Worm (Caenorhabditis elegans) whole organism, young adult: Measurements from ENCODE around the gene T14B4.1.

Experiments
- F10E7.11 ChIP-seq: sonication (generic microtip); optimal IDR thresholded peaks from 2 replicates; lab custom pipeline; 2017; ENCODE audit warnings: mild to moderate bottlenecking, missing genetic modification characterization, moderate library complexity, missing compliant biosample characterization
- F22D6.2 ChIP-seq: sonication (generic microtip); optimal IDR thresholded peaks from 2 replicates; lab custom pipeline; 2016; ENCODE audit warnings: mild to moderate bottlenecking, missing genetic modification characterization, missing compliant biosample characterization
- F49E8.2 ChIP-seq: sonication (generic microtip); optimal IDR thresholded peaks from 3 replicates; lab custom pipeline; 2017; ENCODE audit warnings: missing genetic modification characterization, mild to moderate bottlenecking, missing compliant biosample characterization, antibody characterized with exemption, moderate library complexity; ENCODE audit not compliant: insufficient read depth
- F55B11.4 ChIP-seq: sonication (generic microtip); optimal IDR thresholded peaks from 2 replicates; lab custom pipeline; 2016; ENCODE audit warnings: missing compliant biosample characterization, missing genetic modification characterization, borderline replicate concordance; ENCODE audit not compliant: insufficient read depth
- F57A8.1 ChIP-seq: fragments of 200-800 bp; sonication (Bioruptor generic); optimal IDR thresholded peaks from 2 replicates; lab custom pipeline; 2018; ENCODE audit warnings: mild to moderate bottlenecking, missing genetic modification characterization, moderate library complexity, missing compliant biosample characterization
- Y53F4B.3 ChIP-seq: fragments of 200-800 bp; sonication (Bioruptor generic); IDR thresholded peaks from 2 replicates; pipeline ENCODE4 v1.3.6; 2022; ENCODE audit warnings: missing genetic modification reagents, missing genetic modification characterization, missing compliant biosample characterization
- Y53G8AR.9 ChIP-seq: fragments of 200-800 bp; sonication (Bioruptor generic); conservative IDR thresholded peaks from 2 replicates; pipeline ENCODE4 v1.3.6; 2022; ENCODE audit warnings: missing genetic modification reagents, missing genetic modification characterization, missing compliant biosample characterization
- Y56A3A.18 ChIP-seq: fragments of 200-800 bp; sonication (Bioruptor generic); IDR thresholded peaks from 2 replicates; pipeline ENCODE4 v1.3.6; 2022; ENCODE audit warnings: missing genetic modification reagents, missing genetic modification characterization, missing compliant biosample characterization
- Y95B8A.8 ChIP-seq: fragments of 200-800 bp; sonication (Bioruptor generic); IDR thresholded peaks from 2 replicates; pipeline ENCODE4 v1.3.6; 2022; ENCODE audit warnings: missing genetic modification reagents, missing genetic modification characterization, missing compliant biosample characterization
- ama-1 ChIP-seq, 3 experiments: fragments of 150-350 bp in 1 of 3; sonication (generic microtip) in 2 of 3; optimal IDR thresholded peaks; 2 replicates each; lab custom pipeline; 2014 to 2018; ENCODE audit warnings: missing biosample characterization in 2 of 3, missing genetic modification characterization in 2 of 3, missing genetic modification reagents in 2 of 3
- aptf-2 ChIP-seq: fragments of 200-800 bp; sonication (Bioruptor generic); conservative IDR thresholded peaks from 2 replicates; pipeline ENCODE4 v1.3.6; 2022; ENCODE audit warnings: missing genetic modification reagents, missing genetic modification characterization, missing compliant biosample characterization
- aptf-3 ChIP-seq: fragments of 200-800 bp; sonication (Bioruptor generic); IDR thresholded peaks from 2 replicates; pipeline ENCODE4 v1.3.6; 2022; ENCODE audit warnings: missing genetic modification characterization, missing compliant biosample characterization
- cebp-2 ChIP-seq: fragments of 200-800 bp; sonication (Bioruptor generic); IDR thresholded peaks from 2 replicates; pipeline ENCODE4 v1.3.6; 2022; ENCODE audit warnings: missing genetic modification characterization, missing compliant biosample characterization
- ceh-100 ChIP-seq: fragments of 200-800 bp; sonication (Bioruptor generic); IDR thresholded peaks from 2 replicates; pipeline ENCODE4 v1.3.6; 2022; ENCODE audit warnings: missing genetic modification reagents, missing genetic modification characterization, missing compliant biosample characterization
- ceh-40 ChIP-seq: fragments of 200-800 bp; sonication (Bioruptor generic); IDR thresholded peaks from 2 replicates; pipeline ENCODE4 v1.3.6; 2022; ENCODE audit warnings: missing genetic modification characterization, missing compliant biosample characterization
- ceh-58 ChIP-seq: fragments of 200-800 bp; sonication (Bioruptor generic); IDR thresholded peaks from 2 replicates; pipeline ENCODE4 v1.3.6; 2022; ENCODE audit warnings: missing genetic modification characterization, missing compliant biosample characterization
- dpff-1 ChIP-seq: sonication (generic microtip); optimal IDR thresholded peaks from 2 replicates; lab custom pipeline; 2017; ENCODE audit warnings: mild to moderate bottlenecking, missing genetic modification characterization, missing compliant biosample characterization
- efl-1 ChIP-seq: fragments of 150-350 bp; optimal IDR thresholded peaks from 2 replicates; lab custom pipeline; 2014; ENCODE audit warnings: missing biosample characterization, missing genetic modification reagents, missing genetic modification characterization
- egl-18 ChIP-seq: fragments of 200-800 bp; sonication (Bioruptor generic); IDR thresholded peaks from 2 replicates; pipeline ENCODE4 v1.3.6; 2022; ENCODE audit warnings: missing genetic modification reagents, missing genetic modification characterization, missing compliant biosample characterization
- gei-17 ChIP-seq: fragments of 200-800 bp; sonication (Bioruptor generic); optimal IDR thresholded peaks from 2 replicates; lab custom pipeline; 2018; ENCODE audit warnings: mild to moderate bottlenecking, missing genetic modification characterization, missing compliant biosample characterization
- hlh-12 ChIP-seq: sonication (generic microtip); optimal IDR thresholded peaks from 2 replicates; lab custom pipeline; 2016; ENCODE audit warnings: missing genetic modification characterization, missing compliant biosample characterization
- hsf-1 ChIP-seq: fragments of 200-800 bp; sonication (Bioruptor generic); IDR thresholded peaks from 2 replicates; pipeline ENCODE4 v1.3.6; 2022; ENCODE audit warnings: missing genetic modification reagents, missing genetic modification characterization, missing compliant biosample characterization
- lag-1 ChIP-seq: fragments of 200-800 bp; sonication (Bioruptor generic); IDR thresholded peaks from 2 replicates; pipeline ENCODE4 v1.3.6; 2022; ENCODE audit warnings: missing genetic modification reagents, missing genetic modification characterization, missing compliant biosample characterization
- lin-26 ChIP-seq: fragments of 200-800 bp; sonication (Bioruptor generic); IDR thresholded peaks from 2 replicates; pipeline ENCODE4 v1.3.6; 2022; ENCODE audit warnings: missing genetic modification reagents, missing genetic modification characterization, missing compliant biosample characterization
- lin-40 ChIP-seq: sonication (generic microtip); optimal IDR thresholded peaks from 2 replicates; lab custom pipeline; 2016; ENCODE audit warnings: missing genetic modification characterization, mild to moderate bottlenecking, missing compliant biosample characterization, missing genotype, missing genetic modification reagents
- madf-3 ChIP-seq: fragments of 200-800 bp; sonication (Bioruptor generic); IDR thresholded peaks from 2 replicates; pipeline ENCODE4 v1.3.6; 2022; ENCODE audit warnings: missing genetic modification reagents, missing genetic modification characterization, missing compliant biosample characterization
- madf-6 ChIP-seq: fragments of 200-800 bp; sonication (Bioruptor generic); IDR thresholded peaks from 2 replicates; pipeline ENCODE4 v1.3.6; 2022; ENCODE audit warnings: missing genetic modification reagents, missing genetic modification characterization, missing compliant biosample characterization
- madf-8 ChIP-seq: fragments of 200-800 bp; sonication (Bioruptor generic); conservative IDR thresholded peaks from 2 replicates; pipeline ENCODE4 v1.3.6; 2022; ENCODE audit warnings: missing genetic modification reagents, missing genetic modification characterization, missing compliant biosample characterization
- mcd-1 ChIP-seq: fragments of 200-800 bp; sonication (Bioruptor generic); IDR thresholded peaks from 2 replicates; pipeline ENCODE4 v1.3.6; 2022; ENCODE audit warnings: missing genetic modification reagents, missing genetic modification characterization, missing compliant biosample characterization
- nfya-2 ChIP-seq: fragments of 200-800 bp; sonication (Bioruptor generic); IDR thresholded peaks from 2 replicates; pipeline ENCODE4 v1.3.6; 2022; ENCODE audit warnings: missing genetic modification reagents, missing genetic modification characterization, missing compliant biosample characterization
- nhr-120 ChIP-seq: fragments of 200-800 bp; sonication (Bioruptor generic); IDR thresholded peaks from 2 replicates; pipeline ENCODE4 v1.3.6; 2022; ENCODE audit warnings: missing genetic modification characterization, missing compliant biosample characterization
- nhr-27 ChIP-seq: fragments of 200-800 bp; sonication (Bioruptor generic); optimal IDR thresholded peaks from 2 replicates; lab custom pipeline; 2018; ENCODE audit warnings: mild to moderate bottlenecking, missing genetic modification characterization, moderate library complexity, missing compliant biosample characterization
- pha-4 ChIP-seq: fragments of 150-350 bp; sonication (generic microtip); optimal IDR thresholded peaks from 2 replicates; lab custom pipeline; 2014; ENCODE audit warnings: missing biosample characterization, missing genetic modification reagents, missing genetic modification characterization
- snpc-1.1 ChIP-seq: sonication (generic microtip); optimal IDR thresholded peaks from 2 replicates; lab custom pipeline; 2017; ENCODE audit warnings: missing genetic modification characterization, mild to moderate bottlenecking, missing compliant biosample characterization, antibody characterized with exemption, moderate library complexity, missing genotype, missing genetic modification reagents; ENCODE audit not compliant: insufficient read depth
- snpc-1.3 ChIP-seq: sonication (generic microtip); optimal IDR thresholded peaks from 2 replicates; lab custom pipeline; 2017; ENCODE audit warnings: missing genetic modification characterization, mild to moderate bottlenecking, missing compliant biosample characterization, antibody characterized with exemption, moderate library complexity, missing genotype, missing genetic modification reagents; ENCODE audit not compliant: insufficient read depth
- sptf-2 ChIP-seq: fragments of 200-800 bp; sonication (Bioruptor generic); optimal IDR thresholded peaks from 2 replicates; lab custom pipeline; 2018; ENCODE audit warnings: mild to moderate bottlenecking, missing genetic modification characterization, missing compliant biosample characterization
- tbx-9 ChIP-seq: sonication (generic microtip); optimal IDR thresholded peaks from 2 replicates; lab custom pipeline; 2016; ENCODE audit warnings: borderline replicate concordance, missing genetic modification characterization, inconsistent platforms, missing compliant biosample characterization
- unc-130 ChIP-seq: sonication (generic microtip); optimal IDR thresholded peaks from 2 replicates; lab custom pipeline; 2016; ENCODE audit warnings: missing genetic modification reagents, missing genetic modification characterization, missing compliant biosample characterization
- ztf-25 ChIP-seq: fragments of 200-800 bp; sonication (Bioruptor generic); IDR thresholded peaks from 2 replicates; pipeline ENCODE4 v1.3.6; 2022; ENCODE audit warnings: missing genetic modification reagents, missing genetic modification characterization, missing compliant biosample characterization

The T14B4.1 gene

ce11 chrII:6749422-6749821, 12.7 kb downstream of the T14B4.1 start, which contains the start of gene F41G3.10:
Gene F41G3.10 (minus strand): TSS chrII:6749522.
- TF ChIP-seq dpff-1: no peak
- TF ChIP-seq F10E7.11 (tag; lab: Kevin White, UChicago): no peak
- no peak for TF ChIP-seq lag-1 (GFP tag; lab: Robert Waterston, UW)
- no peak for TF ChIP-seq Y53F4B.3 (GFP tag; lab: Robert Waterston, UW)
- TF ChIP-seq snpc-1.1 (tag; lab: Kevin White, UChicago): no peak
- TF ChIP-seq mcd-1 (GFP tag; lab: Robert Waterston, UW): no peak
- no peak for TF ChIP-seq ztf-25 (GFP tag; lab: Robert Waterston, UW)
- no peak for TF ChIP-seq F55B11.4 (tag; lab: Kevin White, UChicago)
- no peak for TF ChIP-seq hlh-12
- TF ChIP-seq F49E8.2: no peak
- TF ChIP-seq hsf-1 (GFP tag; lab: Robert Waterston, UW): no peak
- no peak for TF ChIP-seq lin-40 (tag; lab: Kevin White, UChicago)
- no peak for TF ChIP-seq nhr-120 (GFP tag; lab: Robert Waterston, UW)
- TF ChIP-seq madf-8 (GFP tag; lab: Robert Waterston, UW): no peak
- no peak for TF ChIP-seq F57A8.1
- TF ChIP-seq tbx-9 (tag; lab: Kevin White, UChicago): no peak
- TF ChIP-seq ceh-40 (GFP tag; lab: Robert Waterston, UW): no peak
- TF ChIP-seq F22D6.2 (tag; lab: Kevin White, UChicago): no peak
- TF ChIP-seq nhr-27 (tag; lab: Kevin White, UChicago): no peak
- no peak for TF ChIP-seq Y56A3A.18
- TF ChIP-seq, all 124 proteins: peak for 0

DNA sequence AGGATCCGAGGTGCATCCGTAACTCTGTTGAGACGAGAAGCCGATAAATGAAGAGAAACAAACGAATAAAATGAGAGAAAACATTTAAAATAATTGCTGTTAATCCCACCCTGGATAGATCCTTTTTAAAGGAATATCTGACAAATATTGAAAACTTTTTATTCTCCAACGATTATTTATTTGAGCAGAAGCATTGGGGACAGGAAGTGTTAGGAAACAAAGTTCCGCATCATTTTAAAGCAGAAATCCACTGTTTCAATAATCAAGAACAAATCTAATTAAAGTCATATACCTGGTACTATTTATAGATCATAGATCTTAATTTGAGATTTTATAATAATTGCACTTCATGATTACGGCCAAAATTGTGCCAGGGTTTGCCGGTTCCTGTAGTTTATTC, 14.2 kb downstream of the T14B4.1 start, which contains the start of gene F41G3.20:
Gene F41G3.20, minus strand, starts transcription at position 101 of the 400 bp plus-strand sequence.
- TF ChIP-seq aptf-3 (no peak), unc-130 (GFP tag; lab: Kevin White, UChicago) (no peak), Y53G8AR.9 (no peak), madf-3 (GFP tag; lab: Robert Waterston, UW) (no peak), egl-18 (no peak), ceh-100 (no peak), lin-40 (tag; lab: Kevin White, UChicago) (no peak), gei-17 (GFP tag; lab: Kevin White, UChicago) (no peak), nfya-2 (GFP tag; lab: Robert Waterston, UW) (no peak), sptf-2 (GFP tag; lab: Kevin White, UChicago) (no peak), aptf-2 (GFP tag; lab: Robert Waterston, UW) (no peak), mcd-1 (GFP tag; lab: Robert Waterston, UW) (no peak), efl-1 (GFP tag; lab: Kevin White, UChicago) (no peak), pha-4 (no peak), lin-26 (GFP tag; lab: Robert Waterston, UW) (no peak), snpc-1.3 (tag; lab: Kevin White, UChicago) (no peak), ceh-58 (GFP tag; lab: Robert Waterston, UW) (no peak), cebp-2 (no peak)

ce11 chrII:6752027-6752426, 15.3 kb downstream of the T14B4.1 start, which contains the start of gene F41G3.19:
Gene F41G3.19 (minus strand): TSS chrII:6752127.
- TF ChIP-seq madf-6 (GFP tag; lab: Robert Waterston, UW): no peak
- TF ChIP-seq Y95B8A.8 (GFP tag; lab: Robert Waterston, UW): no peak
- TF ChIP-seq ama-1 (optimal IDR thresholded peaks at IDR 0.05; lab: Kevin White, UChicago): no peak
- TF ChIP-seq ama-1 (GFP tag; optimal IDR thresholded peaks at IDR 0.05; lab: Kevin White, UChicago): no peak
